Fruit fly (Drosophila melanogaster) whole organism, embryonic: ENCODE measurements around the gene Coa8.

ENCODE experiments used
- Asciz ChIP-seq: fragments of 200-800 bp; sonication (Bioruptor generic); optimal IDR thresholded peaks from 2 replicates; lab custom pipeline; 2017; ENCODE audit warnings: missing biosample characterization, mild to moderate bottlenecking, missing genetic modification characterization, missing genetic modification reagents
- Blimp-1 ChIP-seq: fragments of 200-800 bp; sonication (Bioruptor generic); optimal IDR thresholded peaks from 3 replicates; lab custom pipeline; 2018; ENCODE audit warnings: missing biosample characterization, missing genetic modification characterization, mild to moderate bottlenecking, moderate library complexity, missing genetic modification reagents
- CG11093 ChIP-seq: fragments of 200-800 bp; sonication (Bioruptor generic); IDR thresholded peaks from 3 replicates; pipeline ENCODE4 v1.3.6; 2022; ENCODE audit warnings: missing biosample characterization, missing genetic modification characterization
- CG12659 ChIP-seq: fragments of 200-800 bp; sonication (Bioruptor generic); optimal IDR thresholded peaks from 3 replicates; lab custom pipeline; 2017; ENCODE audit warnings: mild to moderate bottlenecking, missing biosample characterization, missing genetic modification reagents, missing genetic modification characterization
- CG12942 ChIP-seq: fragments of 200-800 bp; sonication (Bioruptor generic); optimal IDR thresholded peaks from 3 replicates; lab custom pipeline; 2016; ENCODE audit warnings: missing biosample characterization, missing genetic modification characterization
- CG13123 ChIP-seq: fragments of 200-800 bp; sonication (Bioruptor generic); optimal IDR thresholded peaks from 2 replicates; lab custom pipeline; 2016; ENCODE audit warnings: missing biosample characterization, missing genetic modification characterization
- CG13775 ChIP-seq: fragments of 200-800 bp; sonication (Bioruptor generic); optimal IDR thresholded peaks from 3 replicates; lab custom pipeline; 2017; ENCODE audit warnings: missing biosample characterization, mild to moderate bottlenecking, missing genetic modification characterization
- CG17829 ChIP-seq: fragments of 200-800 bp; optimal IDR thresholded peaks from 2 replicates; lab custom pipeline; 2019; ENCODE audit warnings: missing biosample characterization, mild to moderate bottlenecking, missing genetic modification characterization, moderate library complexity
- CG18011 ChIP-seq: fragments of 200-800 bp; sonication (Bioruptor generic); optimal IDR thresholded peaks from 2 replicates; lab custom pipeline; 2017; ENCODE audit warnings: missing biosample characterization, missing genetic modification characterization, mild to moderate bottlenecking, moderate library complexity, missing genotype
- CG30020 ChIP-seq: fragments of 200-800 bp; optimal IDR thresholded peaks from 2 replicates; lab custom pipeline; 2019; ENCODE audit warnings: missing biosample characterization, mild to moderate bottlenecking, missing genetic modification characterization, moderate library complexity
- CG31224 ChIP-seq: fragments of 200-800 bp; sonication (Bioruptor generic); IDR thresholded peaks from 2 replicates; pipeline ENCODE4 v1.3.6; 2022; ENCODE audit warnings: missing biosample characterization, missing genetic modification characterization
- CG31441 ChIP-seq: fragments of 200-800 bp; sonication (Bioruptor generic); IDR thresholded peaks from 2 replicates; pipeline ENCODE4 v1.3.6; 2022; ENCODE audit warnings: missing biosample characterization, missing genetic modification characterization
- CG3726 ChIP-seq: fragments of 200-800 bp; sonication (Bioruptor generic); IDR thresholded peaks from 3 replicates; pipeline ENCODE4, ENCODE4 v1.3.6; 2022; ENCODE audit warnings: missing biosample characterization, missing genetic modification characterization
- CG4617 ChIP-seq: fragments of 200-800 bp; sonication (Bioruptor generic); optimal IDR thresholded peaks from 3 replicates; lab custom pipeline; 2016; ENCODE audit warnings: missing biosample characterization, missing genetic modification characterization, borderline replicate concordance
- CG4707 ChIP-seq: fragments of 200-800 bp; sonication (Bioruptor generic); optimal IDR thresholded peaks from 2 replicates; lab custom pipeline; 2018; ENCODE audit warnings: missing biosample characterization, mild to moderate bottlenecking, missing genetic modification characterization, moderate library complexity
- CG4730 ChIP-seq: fragments of 200-800 bp; sonication (Bioruptor generic); IDR thresholded peaks from 2 replicates; pipeline ENCODE4 v1.3.6; 2022; ENCODE audit warnings: missing biosample characterization, missing genetic modification characterization
- CG5245 ChIP-seq: fragments of 200-800 bp; sonication (Bioruptor generic); optimal IDR thresholded peaks from 3 replicates; lab custom pipeline; 2016; ENCODE audit warnings: missing biosample characterization, missing genetic modification characterization
- CG7372 ChIP-seq: fragments of 200-800 bp; sonication (Bioruptor generic); IDR thresholded peaks from 2 replicates; pipeline ENCODE4 v1.3.6; 2022; ENCODE audit warnings: missing biosample characterization, missing genetic modification characterization
- CG7963 ChIP-seq: fragments of 200-800 bp; sonication (Bioruptor generic); IDR thresholded peaks from 3 replicates; pipeline ENCODE4 v1.3.6; 2022; ENCODE audit warnings: missing biosample characterization, missing genetic modification characterization; ENCODE audit not compliant: partially characterized antibody
- CG8359 ChIP-seq: fragments of 200-800 bp; sonication (Bioruptor generic); optimal IDR thresholded peaks from 2 replicates; lab custom pipeline; 2017; ENCODE audit warnings: missing biosample characterization, mild to moderate bottlenecking, missing genetic modification characterization, borderline replicate concordance
- CG9727 ChIP-seq: fragments of 200-800 bp; sonication (Bioruptor generic); optimal IDR thresholded peaks from 3 replicates; lab custom pipeline; 2017; ENCODE audit warnings: missing biosample characterization, mild to moderate bottlenecking, missing genetic modification characterization
- D19B ChIP-seq: fragments of 200-800 bp; sonication (Bioruptor generic); optimal IDR thresholded peaks from 2 replicates; lab custom pipeline; 2017; ENCODE audit warnings: missing biosample characterization, mild to moderate bottlenecking, missing genetic modification characterization
- Dek ChIP-seq: fragments of 200-800 bp; sonication (Bioruptor generic); optimal IDR thresholded peaks from 3 replicates; lab custom pipeline; 2019; ENCODE audit warnings: missing biosample characterization, mild to moderate bottlenecking, missing genetic modification characterization, moderate library complexity
- E2f1 ChIP-seq: fragments of 200-800 bp; sonication (Bioruptor generic); IDR thresholded peaks from 2 replicates; pipeline ENCODE4 v1.3.6; 2022; ENCODE audit warnings: missing biosample characterization, missing genetic modification characterization
- Eip74EF ChIP-seq, 2 experiments: fragments of 200-800 bp in 1 of 2; fragments of >200 bp in 1 of 2; sonication (Bioruptor generic) in 1 of 2; optimal IDR thresholded peaks; 2 replicates each; lab custom pipeline; 2017 to 2019; ENCODE audit warnings: missing biosample characterization in 2 of 2, missing genetic modification characterization in 2 of 2, mild to moderate bottlenecking in 1 of 2, moderate library complexity in 1 of 2
- GATAe ChIP-seq: fragments of 200-800 bp; sonication (Bioruptor generic); conservative IDR thresholded peaks from 2 replicates; pipeline ENCODE4 v1.3.6; 2022; ENCODE audit warnings: missing biosample characterization, missing genetic modification characterization
- HLHmδ ChIP-seq: fragments of 200-800 bp; sonication (Bioruptor generic); optimal IDR thresholded peaks from 2 replicates; lab custom pipeline; 2018; ENCODE audit warnings: missing biosample characterization, mild to moderate bottlenecking, missing genetic modification characterization, moderate library complexity
- Hr78 ChIP-seq, 2 experiments: fragments of 200-800 bp in 1 of 2; fragments of >200 bp in 1 of 2; sonication (Bioruptor generic) in 1 of 2; optimal IDR thresholded peaks; 2 replicates each; lab custom pipeline; 2017 to 2019; ENCODE audit warnings: missing biosample characterization in 2 of 2, missing genetic modification characterization in 2 of 2, mild to moderate bottlenecking in 1 of 2, moderate library complexity in 1 of 2
- Max ChIP-seq: fragments of 200-800 bp; sonication (Bioruptor generic); optimal IDR thresholded peaks from 2 replicates; lab custom pipeline; 2016; ENCODE audit warnings: missing biosample characterization, mild to moderate bottlenecking, missing genetic modification characterization
- Myb ChIP-seq: fragments of 200-800 bp; sonication (Bioruptor generic); optimal IDR thresholded peaks from 2 replicates; lab custom pipeline; 2016; ENCODE audit warnings: missing biosample characterization, missing genetic modification characterization
- Optix ChIP-seq: fragments of 200-800 bp; sonication (Bioruptor generic); IDR thresholded peaks from 3 replicates; pipeline ENCODE4 v1.3.6; 2022; ENCODE audit warnings: missing biosample characterization, missing genetic modification characterization
- Ravus ChIP-seq: fragments of 200-800 bp; sonication (Bioruptor generic); IDR thresholded peaks from 2 replicates; pipeline ENCODE4 v1.3.6; 2022; ENCODE audit warnings: missing biosample characterization, missing genetic modification characterization
- Six4 ChIP-seq: fragments of 200-800 bp; sonication (Bioruptor generic); optimal IDR thresholded peaks from 2 replicates; lab custom pipeline; 2016; ENCODE audit warnings: missing biosample characterization, missing genetic modification characterization
- Sry-δ ChIP-seq: fragments of 200-800 bp; sonication (Bioruptor generic); optimal IDR thresholded peaks from 2 replicates; lab custom pipeline; 2016; ENCODE audit warnings: missing biosample characterization, missing genetic modification characterization
- Vsx1 ChIP-seq: fragments of 200-800 bp; sonication (Bioruptor generic); optimal IDR thresholded peaks from 2 replicates; lab custom pipeline; 2017; ENCODE audit warnings: missing biosample characterization, mild to moderate bottlenecking, missing genetic modification characterization, missing genetic modification reagents
- al ChIP-seq: fragments of 200-800 bp; sonication (Bioruptor generic); IDR thresholded peaks from 2 replicates; pipeline ENCODE4 v1.3.6; 2022; ENCODE audit warnings: missing biosample characterization, missing genetic modification characterization
- dan ChIP-seq: fragments of 200-800 bp; sonication (Bioruptor generic); IDR thresholded peaks from 2 replicates; pipeline ENCODE4 v1.3.6; 2022; ENCODE audit warnings: missing biosample characterization, missing genetic modification characterization
- esg ChIP-seq: fragments of 200-800 bp; sonication (Bioruptor generic); conservative IDR thresholded peaks from 2 replicates; pipeline ENCODE4 v1.3.6; 2022; ENCODE audit warnings: missing biosample characterization, missing genetic modification characterization
- fd64A ChIP-seq: fragments of 200-800 bp; sonication (Bioruptor generic); optimal IDR thresholded peaks from 3 replicates; lab custom pipeline; 2018; ENCODE audit warnings: missing biosample characterization, mild to moderate bottlenecking, missing genetic modification characterization
- fu2 ChIP-seq: fragments of 200-800 bp; sonication (Bioruptor generic); optimal IDR thresholded peaks from 2 replicates; lab custom pipeline; 2016; ENCODE audit warnings: missing biosample characterization, missing genetic modification characterization
- gcm ChIP-seq: fragments of 200-800 bp; sonication (Bioruptor generic); optimal IDR thresholded peaks from 2 replicates; lab custom pipeline; 2019; ENCODE audit warnings: missing biosample characterization, mild to moderate bottlenecking, missing genetic modification characterization, moderate library complexity
- hb ChIP-seq: fragments of 200-800 bp; sonication (Bioruptor generic); IDR thresholded peaks from 3 replicates; pipeline ENCODE4 v1.3.6; 2022; ENCODE audit warnings: missing biosample characterization, missing genetic modification characterization; ENCODE audit not compliant: partially characterized antibody
- lola ChIP-seq, 3 experiments: fragments of >200 bp in 2 of 3; fragments of 200-800 bp in 1 of 3; sonication (Bioruptor generic) in 1 of 3; optimal IDR thresholded peaks; 2 replicates each; lab custom pipeline; 2017 to 2019; ENCODE audit warnings: missing biosample characterization in 3 of 3, missing genetic modification characterization in 3 of 3, mild to moderate bottlenecking in 1 of 3, moderate library complexity in 1 of 3
- mam ChIP-seq: fragments of 200-800 bp; sonication (Bioruptor generic); optimal IDR thresholded peaks from 3 replicates; lab custom pipeline; 2016; ENCODE audit warnings: missing biosample characterization, missing genetic modification characterization
- nerfin-2 ChIP-seq: fragments of 200-800 bp; sonication (Bioruptor generic); IDR thresholded peaks from 2 replicates; pipeline ENCODE4 v1.3.6; 2022; ENCODE audit warnings: missing biosample characterization, missing genetic modification characterization; ENCODE audit not compliant: partially characterized antibody
- nom ChIP-seq: fragments of 200-800 bp; sonication (Bioruptor generic); optimal IDR thresholded peaks from 2 replicates; lab custom pipeline; 2017; ENCODE audit warnings: missing biosample characterization, missing genetic modification characterization, mild to moderate bottlenecking, moderate library complexity, missing genetic modification reagents
- shn ChIP-seq: fragments of 200-800 bp; sonication (Bioruptor generic); optimal IDR thresholded peaks from 3 replicates; lab custom pipeline; 2016; ENCODE audit warnings: missing biosample characterization, missing genetic modification characterization
- tll ChIP-seq, 2 experiments: fragments of 200-800 bp in 1 of 2; fragments of >200 bp in 1 of 2; sonication (Bioruptor generic) in 1 of 2; optimal IDR thresholded peaks; 2 replicates each; lab custom pipeline; 2017 to 2019; ENCODE audit warnings: missing biosample characterization in 2 of 2, missing genetic modification characterization in 2 of 2, mild to moderate bottlenecking in 1 of 2, moderate library complexity in 1 of 2

Coa8 gene

DNA sequence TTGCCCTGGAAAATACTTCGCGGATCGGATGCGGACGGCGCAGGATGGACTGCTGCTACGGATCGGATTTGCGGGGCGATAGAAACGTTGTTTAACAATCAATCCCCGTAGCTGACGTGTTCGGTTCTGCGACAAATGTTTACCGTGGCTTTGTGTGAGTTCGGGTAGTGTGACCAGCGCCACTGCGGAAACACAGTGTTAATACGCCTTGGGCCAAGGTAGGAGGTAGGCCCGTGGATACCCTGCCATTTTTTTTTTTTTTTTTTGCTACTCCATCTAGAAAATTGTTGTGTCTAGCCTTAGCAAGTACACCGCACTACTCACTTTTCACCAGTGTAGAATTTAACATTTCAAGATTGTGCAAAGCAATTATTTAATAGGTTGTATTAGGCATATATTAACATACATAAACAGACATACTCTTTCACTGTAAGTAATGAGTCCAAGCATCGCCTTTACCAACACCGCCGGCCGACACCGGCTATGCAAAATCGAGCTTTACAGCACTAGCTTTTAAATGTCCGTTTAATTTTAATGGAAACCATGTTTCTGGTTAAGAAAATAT is 18.4 kb upstream of the Coa8 start, which contains the start of gene deltaCOP (continued):
- TF ChIP-seq Max (GFP tag; lab: Kevin White, UChicago) (peak; percentile 88), Eip74EF (GFP tag; optimal IDR thresholded peaks at IDR 0.05; lab: Kevin White, UChicago) (no peak), CG8359 (GFP tag; lab: Kevin White, UChicago) (no peak), CG17829 (tag; lab: Kevin White, UChicago) (peak; percentile 69), CG9727 (peak; percentile 80), Ravus (GFP tag; lab: Robert Waterston, UW) (peak; percentile 24; the same call in 1 of the 2 replicates), CG4730 (GFP tag; lab: Robert Waterston, UW) (peak; percentile 69), D19B (peak; percentile 92), CG11093 (GFP tag; lab: Robert Waterston, UW) (peak; percentile 78; the same call in 2 of the 3 replicates), mam (GFP tag; lab: Kevin White, UChicago) (peak; percentile 94), CG7372 (GFP tag; lab: Robert Waterston, UW) (peak; percentile 73), fd64A (GFP tag; lab: Kevin White, UChicago) (no peak), Dek (tag; lab: Kevin White, UChicago) (peak; percentile 74), Sry-δ (GFP tag; lab: Kevin White, UChicago) (peak; percentile 57), CG13123 (GFP tag; lab: Kevin White, UChicago) (peak; percentile 80), fu2 (GFP tag; lab: Kevin White, UChicago) (peak; percentile 94), nom (peak; percentile 61), nerfin-2 (GFP tag; lab: Robert Waterston, UW) (no peak), CG30020 (tag; lab: Kevin White, UChicago) (peak; percentile 41), CG4707 (GFP tag; lab: Kevin White, UChicago) (no peak), Asciz (no peak), lola (GFP tag; optimal IDR thresholded peaks at IDR 0.05; lab: Kevin White, UChicago) (peak in 1 of 3 experiments; percentile 38), Blimp-1 (peak; percentile 58), esg (GFP tag; lab: Robert Waterston, UW) (peak; percentile 82), hb (GFP tag; lab: Robert Waterston, UW) (no peak), GATAe (GFP tag; lab: Robert Waterston, UW) (no peak; the same call in 1 of the 2 replicates), CG7963 (GFP tag; lab: Robert Waterston, UW) (no peak), Optix (peak; percentile 87), CG13775 (GFP tag; lab: Kevin White, UChicago) (peak; percentile 84), dan (GFP tag; lab: Robert Waterston, UW) (no peak), al (GFP tag; lab: Robert Waterston, UW) (peak; percentile 88), Hr78 (GFP tag; optimal IDR thresholded peaks at IDR 0.05; lab: Kevin White, UChicago) (peak in 1 of 2 experiments; percentile 2), CG3726 (GFP tag; lab: Robert Waterston, UW) (peak; percentile 68; the same call in 2 of the 3 replicates), Myb (peak; percentile 92), CG18011 (peak; percentile 55), CG12942 (GFP tag; lab: Kevin White, UChicago) (peak; percentile 86), HLHmδ (no peak), Six4 (GFP tag; lab: Kevin White, UChicago) (peak; percentile 78), CG31441 (GFP tag; lab: Robert Waterston, UW) (no peak; the same call in 1 of the 2 replicates), CG31224 (GFP tag; lab: Robert Waterston, UW) (peak; percentile 79), CG4617 (peak; percentile 78), tll (GFP tag; optimal IDR thresholded peaks at IDR 0.05; lab: Kevin White, UChicago) (peak in 1 of 2 experiments; percentile 69), gcm (GFP tag; lab: Kevin White, UChicago) (peak; percentile 28), E2f1 (peak; percentile 74), CG5245 (GFP tag; lab: Kevin White, UChicago) (peak; percentile 48), Vsx1 (no peak), shn (GFP tag; lab: Kevin White, UChicago) (peak; percentile 94), CG12659 (GFP tag; lab: Kevin White, UChicago) (peak; percentile 90)
